Worm (Caenorhabditis elegans) whole organism, L4/young adult: ENCODE data around the gene npr-10.

Experiments used
- W03F9.2 ChIP-seq: fragments of 150-350 bp; optimal IDR thresholded peaks from 2 replicates; lab custom pipeline; 2014; ENCODE audit warnings: missing biosample characterization, missing genetic modification characterization
- dao-5 ChIP-seq: sonication (generic microtip); optimal IDR thresholded peaks from 2 replicates; lab custom pipeline; 2016; ENCODE audit warnings: missing genotype, missing genetic modification characterization, moderate library complexity, missing compliant biosample characterization
- him-1 ChIP-seq: sonication (generic microtip); optimal IDR thresholded peaks from 2 replicates; lab custom pipeline; 2016; ENCODE audit warnings: missing genotype, missing genetic modification reagents, missing genetic modification characterization, missing compliant biosample characterization

npr-10 gene

ce11 chrX:12996161-12996560 is 36.3 kb downstream of the npr-10 start:
- no peak for TF ChIP-seq him-1 (tag; lab: Kevin White, UChicago)

- TF ChIP-seq dao-5 (tag; lab: Kevin White, UChicago) (no peak), W03F9.2 (no peak), him-1 (tag; lab: Kevin White, UChicago) (no peak)
Observed at ce11 chrX:12990529-12991520, 41.7 kb downstream of the npr-10 start, which contains the start of the genes F11C1.1 and vwa-8. TSS of gene F11C1.1 (minus strand) at chrX:12990579. TSS of gene vwa-8 (plus strand) at chrX:12991470.

- TF ChIP-seq dao-5 (tag; lab: Kevin White, UChicago) (no peak), W03F9.2 (no peak), him-1 (tag; lab: Kevin White, UChicago) (no peak)
Observed at ce11 chrX:12989205-12989604, 43.3 kb downstream of the npr-10 start, which contains the start of gene F11C1.7. TSS of gene F11C1.7 (plus strand) at chrX:12989344.

ce11 chrX:12987119-12987518 is 45.4 kb downstream of the npr-10 start, which contains the start of gene mff-1:
TSS of gene mff-1 (minus strand) at chrX:12987219.
- TF ChIP-seq him-1 (tag; lab: Kevin White, UChicago): no peak

ce11 chrX:12982725-12983124 is 49.8 kb downstream of the npr-10 start:
- TF ChIP-seq him-1 (tag; lab: Kevin White, UChicago): no peak
- no peak for TF ChIP-seq W03F9.2
- TF ChIP-seq dao-5 (tag; lab: Kevin White, UChicago): no peak

ce11 chrX:12981393-12981792 is 51.1 kb downstream of the npr-10 start, which contains the start of gene scav-4:
TSS of gene scav-4 (plus strand) at chrX:12981775.
- TF ChIP-seq dao-5 (tag; lab: Kevin White, UChicago) (no peak), W03F9.2 (no peak), him-1 (tag; lab: Kevin White, UChicago) (no peak)

- no peak for TF ChIP-seq him-1 (tag; lab: Kevin White, UChicago)
- no peak for TF ChIP-seq W03F9.2
- no peak for TF ChIP-seq dao-5 (tag; lab: Kevin White, UChicago)
Observed at ce11 chrX:12979747-12980146, 52.8 kb downstream of the npr-10 start.

- TF ChIP-seq W03F9.2: no peak
- TF ChIP-seq him-1 (tag; lab: Kevin White, UChicago): no peak
- TF ChIP-seq dao-5 (tag; lab: Kevin White, UChicago): no peak
Observed at ce11 chrX:12978569-12978968, 53.9 kb downstream of the npr-10 start.

ce11 chrX:12977451-12977850 is 55.1 kb downstream of the npr-10 start, which contains the start of gene F11C1.9:
TSS of gene F11C1.9 (minus strand) at chrX:12977551.
- no peak for TF ChIP-seq him-1 (tag; lab: Kevin White, UChicago)
- no peak for TF ChIP-seq dao-5 (tag; lab: Kevin White, UChicago)
- no peak for TF ChIP-seq W03F9.2

- TF ChIP-seq him-1 (tag; lab: Kevin White, UChicago) (no peak), W03F9.2 (no peak), dao-5 (tag; lab: Kevin White, UChicago) (no peak)
Observed at ce11 chrX:12976774-12977173, 55.7 kb downstream of the npr-10 start, which contains the start of the genes F11C1.4 and F11C1.10. TSS of gene F11C1.4 (plus strand) at chrX:12977074. TSS of gene F11C1.10 (plus strand) at chrX:12977082.

ce11 chrX:12975595-12976089 is 56.9 kb downstream of the npr-10 start, which contains the start of gene ppk-3:
TSS of gene ppk-3 (minus strand) at chrX:12975645.
- no peak for TF ChIP-seq dao-5 (tag; lab: Kevin White, UChicago)
- TF ChIP-seq W03F9.2: peak; percentile 64
- TF ChIP-seq him-1 (tag; lab: Kevin White, UChicago): no peak
